Fruit fly (Drosophila melanogaster): Measurements from ENCODE around the gene CG32815.

CG32815 gene

dm6 chrX:964012-964411 is 31.7 kb downstream of the CG32815 start (continued):
- TF ChIP-seq chn (GFP tag; optimal IDR thresholded peaks at IDR 0.05) (no peak), slbo (GFP tag; IDR thresholded peaks at IDR 0.05) (0 out of 2 replicates have a peak, but pooled peaks have one; percentile 7), danr (GFP tag; IDR thresholded peaks at IDR 0.05) (no peak), sob (GFP tag; IDR thresholded peaks at IDR 0.05) (no peak), HmgZ (tag; optimal IDR thresholded peaks at IDR 0.05) (no peak), HHEX (GFP tag; optimal IDR thresholded peaks at IDR 0.05) (no peak), Rx (GFP tag; IDR thresholded peaks at IDR 0.05) (no peak), CG8290 (GFP tag; optimal IDR thresholded peaks at IDR 0.05) (no peak), CG8290 (tag; optimal IDR thresholded peaks at IDR 0.05) (no peak), Hey (tag; optimal IDR thresholded peaks at IDR 0.05) (no peak), Bgb (GFP tag; IDR thresholded peaks at IDR 0.05; ENCODE audit: partially characterized antibody) (no peak), CG1529 (GFP tag; optimal IDR thresholded peaks at IDR 0.05) (no peak), CG32772 (GFP tag; IDR thresholded peaks at IDR 0.05) (no peak), hkb (optimal IDR thresholded peaks at IDR 0.05) (no peak), hkb (GFP tag; IDR thresholded peaks at IDR 0.05) (peak; percentile 36; the same call in 1 of the 2 replicates), CG11247 (GFP tag; IDR thresholded peaks at IDR 0.05) (no peak), CG3995 (GFP tag; optimal IDR thresholded peaks at IDR 0.05) (no peak), zen (tag; optimal IDR thresholded peaks at IDR 0.05) (no peak), ash1 (GFP tag; optimal IDR thresholded peaks at IDR 0.05) (no peak), cas (GFP tag; IDR thresholded peaks at IDR 0.05) (no peak), CG15073 (GFP tag; optimal IDR thresholded peaks at IDR 0.05) (no peak), CG11723 (GFP tag; optimal IDR thresholded peaks at IDR 0.05) (no peak), Sox102F (GFP tag; optimal IDR thresholded peaks at IDR 0.05) (peak; percentile 6), B-H2 (GFP tag; optimal IDR thresholded peaks at IDR 0.05) (no peak), Nf-YB (GFP tag; optimal IDR thresholded peaks at IDR 0.05) (no peak), CG4617 (GFP tag; optimal IDR thresholded peaks at IDR 0.05; ENCODE audit: borderline replicate concordance) (no peak), ci (GFP tag; IDR thresholded peaks at IDR 0.05) (0 out of 3 replicates have a peak, but pooled peaks have one; percentile 13), Jarid2 (GFP tag; optimal IDR thresholded peaks at IDR 0.05) (no peak), ab (GFP tag; optimal IDR thresholded peaks at IDR 0.05) (no peak), Side (GFP tag; optimal IDR thresholded peaks at IDR 0.05) (no peak), crp (GFP tag; optimal IDR thresholded peaks at IDR 0.05) (no peak), CG12104 (GFP tag; optimal IDR thresholded peaks at IDR 0.05) (no peak), Ada2b (GFP tag; IDR thresholded peaks at IDR 0.05) (peak; percentile 25; the same call in 1 of the 2 replicates), CG7357 (GFP tag; IDR thresholded peaks at IDR 0.05) (no peak), CG4404 (GFP tag; IDR thresholded peaks at IDR 0.05) (no peak), ATbp (GFP tag; optimal IDR thresholded peaks at IDR 0.05) (no peak), cad (GFP tag; optimal IDR thresholded peaks at IDR 0.05) (no peak), sna (GFP tag; IDR thresholded peaks at IDR 0.05; ENCODE audit: partially characterized antibody) (no peak), pros (GFP tag; optimal IDR thresholded peaks at IDR 0.05) (no peak), Gug (GFP tag; IDR thresholded peaks at IDR 0.05) (no peak), maf-S (GFP tag; optimal IDR thresholded peaks at IDR 0.05) (no peak), CG8765 (GFP tag; IDR thresholded peaks at IDR 0.05) (no peak), CG17359 (tag; optimal IDR thresholded peaks at IDR 0.05) (no peak), CG2116 (GFP tag; optimal IDR thresholded peaks at IDR 0.05) (no peak), Kr (GFP tag; optimal IDR thresholded peaks at IDR 0.05) (no peak), lmd (GFP tag; IDR thresholded peaks at IDR 0.05) (no peak), D (optimal IDR thresholded peaks at IDR 0.05) (no peak), D (GFP tag; optimal IDR thresholded peaks at IDR 0.05) (no peak), CG13296 (GFP tag; optimal IDR thresholded peaks at IDR 0.05) (no peak), Med (GFP tag) (peak; percentile 70), Elba2 (GFP tag; optimal IDR thresholded peaks at IDR 0.05) (no peak), Hmx (GFP tag; optimal IDR thresholded peaks at IDR 0.05) (no peak), CG15269 (tag; optimal IDR thresholded peaks at IDR 0.05) (no peak)
